Worm (Caenorhabditis elegans) whole organism, L3 larva: ENCODE data around the gene R04E5.8.

Experiments
- R02D3.7 ChIP-seq: fragments of 150-350 bp; optimal IDR thresholded peaks from 2 replicates; lab custom pipeline; 2014; ENCODE audit warnings: missing biosample characterization, missing genetic modification characterization
- aly-2 ChIP-seq: fragments of 150-350 bp; optimal IDR thresholded peaks from 2 replicates; lab custom pipeline; 2014; ENCODE audit warnings: missing biosample characterization, missing genetic modification characterization
- ceh-16 ChIP-seq: sonication (generic microtip); optimal IDR thresholded peaks from 2 replicates; lab custom pipeline; 2017; ENCODE audit warnings: missing biosample characterization, missing genetic modification characterization
- ceh-28 ChIP-seq: fragments of 150-350 bp; optimal IDR thresholded peaks from 2 replicates; lab custom pipeline; 2014; ENCODE audit warnings: missing biosample characterization, missing genetic modification reagents, missing genetic modification characterization
- ceh-82 ChIP-seq: fragments of 150-350 bp; optimal IDR thresholded peaks from 2 replicates; lab custom pipeline; 2014; ENCODE audit warnings: missing biosample characterization, missing genetic modification characterization
- ceh-9 ChIP-seq: sonication (generic microtip); optimal IDR thresholded peaks from 2 replicates; lab custom pipeline; 2018; ENCODE audit warnings: missing biosample characterization, missing genetic modification characterization
- daf-12 ChIP-seq: fragments of 150-350 bp; optimal IDR thresholded peaks from 2 replicates; lab custom pipeline; 2014; ENCODE audit warnings: missing biosample characterization, missing genetic modification reagents, missing genetic modification characterization
- egl-27 ChIP-seq: sonication (generic microtip); optimal IDR thresholded peaks from 4 replicates; lab custom pipeline; 2017; ENCODE audit warnings: missing biosample characterization, missing genetic modification reagents, missing genetic modification characterization
- egl-5 ChIP-seq: fragments of 150-350 bp; optimal IDR thresholded peaks from 2 replicates; lab custom pipeline; 2017; ENCODE audit warnings: missing biosample characterization, missing genetic modification reagents, missing genetic modification characterization, inconsistent platforms
- elt-1 ChIP-seq: fragments of 150-350 bp; optimal IDR thresholded peaks from 2 replicates; lab custom pipeline; 2014; ENCODE audit warnings: missing biosample characterization, missing genetic modification characterization
- elt-2 ChIP-seq: sonication (generic microtip); optimal IDR thresholded peaks from 2 replicates; lab custom pipeline; 2016; ENCODE audit warnings: missing genetic modification reagents, mild to moderate bottlenecking, missing genetic modification characterization, missing compliant biosample characterization
- elt-3 ChIP-seq, 3 experiments: fragments of 150-350 bp in 1 of 3; sonication (generic microtip) in 2 of 3; optimal IDR thresholded peaks; 2 replicates in 2 of 3; 4 replicates in 1 of 3; lab custom pipeline; 2014 to 2017; ENCODE audit warnings: missing biosample characterization in 3 of 3, missing genetic modification characterization in 3 of 3
- fkh-10 ChIP-seq: sonication (generic microtip); optimal IDR thresholded peaks from 2 replicates; lab custom pipeline; 2017; ENCODE audit warnings: missing biosample characterization, missing genetic modification reagents, missing genetic modification characterization
- fkh-2 ChIP-seq: fragments of 150-350 bp; optimal IDR thresholded peaks from 2 replicates; lab custom pipeline; 2014; ENCODE audit warnings: missing biosample characterization, missing genetic modification reagents, missing genetic modification characterization
- fos-1 ChIP-seq: fragments of 150-350 bp; optimal IDR thresholded peaks from 2 replicates; lab custom pipeline; 2014; ENCODE audit warnings: missing biosample characterization, missing genetic modification characterization
- lin-15B ChIP-seq: fragments of 150-350 bp; optimal IDR thresholded peaks from 2 replicates; lab custom pipeline; 2014; ENCODE audit warnings: missing biosample characterization, missing genetic modification characterization
- lin-39 ChIP-seq: fragments of 150-350 bp; optimal IDR thresholded peaks from 2 replicates; lab custom pipeline; 2018; ENCODE audit warnings: missing biosample characterization, missing genetic modification reagents, missing genetic modification characterization
- lsy-12 ChIP-seq: sonication (generic microtip); optimal IDR thresholded peaks from 2 replicates; lab custom pipeline; 2016; ENCODE audit warnings: mild to moderate bottlenecking, missing genetic modification characterization, missing compliant biosample characterization
- mml-1 ChIP-seq: fragments of 150-350 bp; sonication (generic microtip); optimal IDR thresholded peaks from 3 replicates; lab custom pipeline; 2014; ENCODE audit warnings: missing biosample characterization, missing genetic modification characterization
- nfya-1 ChIP-seq: sonication (generic microtip); optimal IDR thresholded peaks from 2 replicates; lab custom pipeline; 2017; ENCODE audit warnings: missing genetic modification characterization, mild to moderate bottlenecking, missing compliant biosample characterization, antibody characterized with exemption, moderate library complexity; ENCODE audit not compliant: insufficient read depth
- nhr-11 ChIP-seq: fragments of 150-350 bp; optimal IDR thresholded peaks from 2 replicates; lab custom pipeline; 2014; ENCODE audit warnings: missing biosample characterization, missing genetic modification characterization
- nhr-12 ChIP-seq: fragments of 150-350 bp; optimal IDR thresholded peaks from 2 replicates; lab custom pipeline; 2014; ENCODE audit warnings: missing biosample characterization, missing genetic modification characterization
- nhr-23 ChIP-seq: fragments of 150-350 bp; optimal IDR thresholded peaks from 2 replicates; lab custom pipeline; 2014; ENCODE audit warnings: missing biosample characterization, missing genetic modification reagents, missing genetic modification characterization
- nhr-237 ChIP-seq: fragments of 150-350 bp; optimal IDR thresholded peaks from 2 replicates; lab custom pipeline; 2014; ENCODE audit warnings: missing biosample characterization, missing genetic modification characterization
- nhr-25 ChIP-seq: sonication (generic microtip); optimal IDR thresholded peaks from 2 replicates; lab custom pipeline; 2017; ENCODE audit warnings: missing biosample characterization, missing genetic modification characterization
- nhr-28 ChIP-seq: fragments of 150-350 bp; optimal IDR thresholded peaks from 2 replicates; lab custom pipeline; 2014; ENCODE audit warnings: missing biosample characterization, missing genetic modification characterization
- nhr-67 ChIP-seq: fragments of 150-350 bp; optimal IDR thresholded peaks from 2 replicates; lab custom pipeline; 2014; ENCODE audit warnings: missing biosample characterization, missing genetic modification characterization
- nhr-76 ChIP-seq: fragments of 150-350 bp; sonication (generic microtip); optimal IDR thresholded peaks from 5 replicates; lab custom pipeline; 2014; ENCODE audit warnings: missing biosample characterization, missing genetic modification characterization
- pha-4 ChIP-seq: fragments of 150-350 bp; optimal IDR thresholded peaks from 2 replicates; lab custom pipeline; 2014; ENCODE audit warnings: missing biosample characterization, missing genetic modification reagents, missing genetic modification characterization
- pqm-1 ChIP-seq: fragments of 150-350 bp; optimal IDR thresholded peaks from 2 replicates; lab custom pipeline; 2017; ENCODE audit warnings: missing biosample characterization, missing genetic modification characterization, inconsistent platforms
- sea-2 ChIP-seq: fragments of 150-350 bp; sonication (generic microtip); optimal IDR thresholded peaks from 4 replicates; lab custom pipeline; 2014; ENCODE audit warnings: missing biosample characterization, missing genetic modification reagents, missing genetic modification characterization
- snpc-4 ChIP-seq: fragments of 150-350 bp; optimal IDR thresholded peaks from 2 replicates; lab custom pipeline; 2014; ENCODE audit warnings: missing biosample characterization, missing genetic modification characterization
- tbx-2 ChIP-seq: sonication (generic microtip); optimal IDR thresholded peaks from 2 replicates; lab custom pipeline; 2016; ENCODE audit warnings: mild to moderate bottlenecking, missing genetic modification characterization, missing compliant biosample characterization
- unc-39 ChIP-seq: sonication (generic microtip); optimal IDR thresholded peaks from 4 replicates; lab custom pipeline; 2017; ENCODE audit warnings: missing biosample characterization, missing genetic modification characterization
- zag-1 ChIP-seq: fragments of 150-350 bp; optimal IDR thresholded peaks from 2 replicates; lab custom pipeline; 2014; ENCODE audit warnings: missing biosample characterization, missing genetic modification characterization
- ztf-11 ChIP-seq: fragments of 150-350 bp; optimal IDR thresholded peaks from 2 replicates; lab custom pipeline; 2014; ENCODE audit warnings: missing biosample characterization, missing genetic modification characterization
- ztf-4 ChIP-seq: fragments of 150-350 bp; optimal IDR thresholded peaks from 2 replicates; lab custom pipeline; 2014; ENCODE audit warnings: missing biosample characterization, missing genetic modification characterization

The R04E5.8 gene

ce11 chrX:8796699-8797282, 9.1 kb downstream of the R04E5.8 start, which contains the start of gene R04E5.7 (continued):
- no peak for TF ChIP-seq R02D3.7 (tag; lab: Kevin White, UChicago)
- no peak for TF ChIP-seq ceh-9 (tag; lab: Kevin White, UChicago)
- TF ChIP-seq ceh-28 (tag; lab: Kevin White, UChicago), result no peak

DNA sequence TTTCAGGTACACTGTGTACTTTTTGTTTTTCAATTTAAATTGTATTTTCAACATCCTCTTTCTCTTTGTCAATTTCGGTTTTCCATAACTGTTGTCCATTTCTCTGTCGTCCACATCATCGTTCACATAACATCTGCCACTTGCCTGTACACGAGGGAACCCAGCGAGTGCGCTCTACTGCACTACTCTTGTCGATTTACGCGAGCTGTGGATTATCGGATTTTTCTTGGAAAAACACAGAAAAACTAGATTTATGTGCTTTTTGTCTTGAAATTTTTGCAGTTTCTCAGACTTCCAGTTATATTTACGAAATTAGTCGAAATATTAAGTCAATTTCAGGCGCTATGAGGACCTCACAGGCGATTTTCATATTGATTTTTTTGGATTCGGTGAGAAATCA, 14.1 kb downstream of the R04E5.8 start, which contains the start of gene chup-1:
TSS of gene chup-1 (plus strand) at position 340 of the 400 bp plus-strand sequence.
- TF ChIP-seq ceh-16 (tag; lab: Kevin White, UChicago) (no peak), elt-2 (tag; lab: Kevin White, UChicago) (peak; percentile 22), fkh-10 (GFP tag; lab: Kevin White, UChicago) (no peak), elt-1 (tag; lab: Kevin White, UChicago) (no peak), elt-3 (tag; optimal IDR thresholded peaks at IDR 0.05; lab: Kevin White, UChicago) (no peak), lin-39 (tag; lab: Kevin White, UChicago) (peak; percentile 46), lin-15B (tag; lab: Kevin White, UChicago) (peak; percentile 55), R02D3.7 (tag; lab: Kevin White, UChicago) (peak; percentile 89), nhr-23 (tag; lab: Kevin White, UChicago) (no peak), nhr-28 (tag; lab: Kevin White, UChicago) (no peak), mml-1 (tag; lab: Kevin White, UChicago) (no peak), nhr-67 (no peak), sea-2 (GFP tag; lab: Kevin White, UChicago) (no peak), daf-12 (no peak), nhr-25 (no peak), ceh-82 (no peak), unc-39 (tag; lab: Kevin White, UChicago) (no peak), egl-5 (tag; lab: Kevin White, UChicago) (peak; percentile 33), lsy-12 (tag; lab: Kevin White, UChicago) (no peak), pqm-1 (tag; lab: Kevin White, UChicago) (no peak), nhr-76 (tag; lab: Kevin White, UChicago) (no peak), fos-1 (tag; lab: Kevin White, UChicago) (no peak), nhr-11 (tag; lab: Kevin White, UChicago) (no peak), fkh-2 (no peak), tbx-2 (no peak), ceh-9 (tag; lab: Kevin White, UChicago) (no peak), nfya-1 (tag; lab: Kevin White, UChicago) (peak; percentile 41), egl-27 (tag; lab: Kevin White, UChicago) (no peak), snpc-4 (tag; lab: Kevin White, UChicago) (peak; percentile 18), ztf-4 (tag; lab: Kevin White, UChicago) (no peak), pha-4 (tag; lab: Kevin White, UChicago) (peak; percentile 60), ceh-28 (tag; lab: Kevin White, UChicago) (no peak), ztf-11 (tag; lab: Kevin White, UChicago) (no peak), zag-1 (tag; lab: Kevin White, UChicago) (no peak), aly-2 (no peak)
- TF ChIP-seq, all 47 proteins: peak for 8

DNA sequence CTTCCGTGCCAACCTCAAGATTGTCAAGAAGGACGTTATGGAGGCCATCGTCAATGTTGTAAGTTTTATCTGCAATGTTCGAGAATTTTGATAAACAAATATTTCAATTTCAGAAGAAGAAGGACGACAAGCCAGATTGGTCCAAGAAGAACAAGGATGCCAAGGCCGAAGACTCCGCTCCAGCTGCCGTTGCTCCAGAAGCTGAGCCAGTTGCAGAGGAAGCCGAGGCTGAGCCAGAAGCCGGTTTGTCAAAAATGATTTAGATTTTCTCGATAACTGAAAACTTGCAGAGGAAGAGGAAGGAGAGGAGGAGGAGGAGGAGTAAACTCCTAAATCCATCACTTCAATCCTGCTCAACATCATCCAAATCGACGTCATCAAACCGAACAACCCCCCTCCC, 15.8 kb downstream of the R04E5.8 start:
- no peak for TF ChIP-seq lin-15B (tag; lab: Kevin White, UChicago)
- no peak for TF ChIP-seq zag-1 (tag; lab: Kevin White, UChicago)
- TF ChIP-seq ceh-9 (tag; lab: Kevin White, UChicago), result no peak
- no peak for TF ChIP-seq pqm-1 (tag; lab: Kevin White, UChicago)
- TF ChIP-seq fos-1 (tag; lab: Kevin White, UChicago), result no peak
- TF ChIP-seq nhr-67, result no peak
- no peak for TF ChIP-seq nhr-237
- no peak for TF ChIP-seq fkh-2
- TF ChIP-seq nhr-12 (tag; lab: Kevin White, UChicago), result no peak
- no peak for TF ChIP-seq elt-2 (tag; lab: Kevin White, UChicago)
- no peak for TF ChIP-seq snpc-4 (tag; lab: Kevin White, UChicago)
